Fruit fly (Drosophila melanogaster): ENCODE results near the gene Rpp30.

Rpp30 gene

DNA sequence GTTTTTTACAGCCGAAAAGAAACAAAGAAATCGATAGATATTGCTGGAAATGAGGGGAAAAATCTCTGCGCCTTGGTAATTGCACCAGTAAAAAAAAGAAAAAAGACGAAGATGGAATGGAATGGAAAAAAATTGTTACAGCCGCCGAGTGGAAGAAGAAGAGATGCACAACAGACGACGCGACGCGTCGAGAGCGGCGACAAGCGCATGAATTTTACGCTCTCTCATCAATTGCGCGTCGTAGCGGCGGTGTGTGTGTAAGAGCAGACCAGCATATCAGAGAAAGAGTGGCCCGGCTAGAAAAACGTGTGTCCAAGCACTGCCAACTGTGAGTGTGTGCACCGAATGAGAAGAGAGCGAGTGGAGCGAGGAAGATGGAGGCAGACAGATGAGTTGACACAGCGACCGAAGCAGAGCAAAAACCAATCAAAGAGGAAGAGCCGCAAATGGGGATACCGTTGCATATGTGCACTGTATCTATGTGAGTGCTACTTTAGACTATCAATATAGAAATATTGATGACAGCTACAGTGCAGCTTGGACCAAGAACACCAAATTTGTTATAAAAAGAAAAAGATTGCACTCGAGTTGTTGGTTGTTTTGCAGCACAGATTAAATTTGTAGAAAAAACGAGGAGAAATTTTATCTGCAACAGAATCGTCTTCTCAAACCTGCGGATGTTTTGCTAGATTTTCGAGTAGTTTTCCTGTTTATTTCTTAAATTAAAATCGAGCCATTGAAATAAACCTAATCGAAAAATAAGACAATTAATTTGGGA, 2.9 kb downstream of the Rpp30 start:
- peak; percentile 18 for TF ChIP-seq ovo (GFP tag; optimal IDR thresholded peaks at IDR 0.05)
- no peak for TF ChIP-seq kay (GFP tag; ENCODE audit: borderline replicate concordance)
- no peak for TF ChIP-seq CG5204 (GFP tag; optimal IDR thresholded peaks at IDR 0.05)
- peak; percentile 7 for TF ChIP-seq Hr96 (GFP tag; optimal IDR thresholded peaks at IDR 0.05)
- TF ChIP-seq CG7101 (tag; optimal IDR thresholded peaks at IDR 0.05), result peak; percentile 21
- peak; percentile 76 for TF ChIP-seq pad (GFP tag; optimal IDR thresholded peaks at IDR 0.05)
- TF ChIP-seq cic (GFP tag; optimal IDR thresholded peaks at IDR 0.05), result peak; percentile 32
- TF ChIP-seq CG11617 (GFP tag; optimal IDR thresholded peaks at IDR 0.05), result no peak
- peak; percentile 28 for TF ChIP-seq CG12768 (GFP tag; optimal IDR thresholded peaks at IDR 0.05)
- TF ChIP-seq Mnt (GFP tag; optimal IDR thresholded peaks at IDR 0.05), result peak; percentile 32
- TF ChIP-seq Crg-1 (GFP tag; optimal IDR thresholded peaks at IDR 0.05), result peak; percentile 22
- peak; percentile 35 for TF ChIP-seq CG14711 (tag; optimal IDR thresholded peaks at IDR 0.05)
- peak; percentile 11 for TF ChIP-seq CG33017 (tag; optimal IDR thresholded peaks at IDR 0.05)
- TF ChIP-seq toe (GFP tag; optimal IDR thresholded peaks at IDR 0.05), result no peak
- TF ChIP-seq Clk (GFP tag; optimal IDR thresholded peaks at IDR 0.05), result no peak
- no peak for TF ChIP-seq bab1 (GFP tag; optimal IDR thresholded peaks at IDR 0.05)
- TF ChIP-seq cnc (optimal IDR thresholded peaks at IDR 0.05), result no peak
- TF ChIP-seq CG1620 (GFP tag; optimal IDR thresholded peaks at IDR 0.05), result no peak
- TF ChIP-seq tj (GFP tag; optimal IDR thresholded peaks at IDR 0.05), result peak; percentile 25
- TF ChIP-seq CG7045 (GFP tag; optimal IDR thresholded peaks at IDR 0.05), result peak; percentile 60

DNA sequence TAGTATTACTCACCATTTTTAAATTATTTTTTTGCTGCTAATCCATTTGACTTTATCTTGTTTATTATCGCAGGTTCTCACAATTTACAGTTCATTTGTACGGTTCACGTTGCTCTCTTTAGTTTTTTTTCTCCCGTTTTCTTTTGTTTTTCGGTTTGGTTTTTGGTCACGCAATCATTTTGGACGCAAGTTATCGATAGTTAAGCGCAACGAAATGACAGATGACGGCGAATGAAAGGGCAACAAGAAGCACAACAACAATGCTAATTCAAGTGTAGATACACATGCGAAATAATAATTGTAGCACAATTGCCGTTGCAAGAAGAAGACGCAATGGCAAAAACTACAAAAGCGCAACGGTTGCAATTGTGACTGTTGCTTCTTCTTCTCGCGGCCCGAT, 3.6 kb downstream of the Rpp30 start:
- TF ChIP-seq Clk (GFP tag; optimal IDR thresholded peaks at IDR 0.05) (no peak), tj (GFP tag; optimal IDR thresholded peaks at IDR 0.05) (peak; percentile 72)

DNA sequence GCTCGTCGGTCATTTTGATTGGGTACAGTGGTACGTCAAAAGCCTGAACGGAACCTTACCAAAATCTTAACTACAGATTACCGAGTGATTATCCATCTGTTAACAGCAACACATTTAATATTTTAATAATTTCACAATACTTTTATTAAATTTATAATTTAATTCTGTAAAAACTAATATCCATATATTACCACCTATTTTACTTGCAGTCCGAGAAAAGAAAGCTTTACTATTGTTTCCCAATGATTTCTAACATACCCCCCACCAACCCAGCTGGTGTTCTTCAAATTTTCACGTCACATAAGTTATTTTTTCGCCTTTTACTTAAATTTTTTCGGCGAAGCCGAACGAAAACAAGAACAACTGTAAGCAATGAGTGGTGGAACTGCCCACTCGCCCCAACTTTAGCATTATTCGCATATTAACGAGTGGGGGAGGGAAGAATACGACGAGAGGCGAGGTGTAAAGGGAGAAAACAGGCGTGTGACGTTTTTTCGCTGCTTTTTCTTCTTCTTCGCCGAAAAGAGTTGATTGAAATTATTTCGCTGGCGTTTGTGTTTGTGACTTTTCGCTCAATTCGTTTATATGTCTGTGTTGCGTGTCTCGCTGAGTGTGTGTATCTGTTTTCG, 4.2 kb downstream of the Rpp30 start:
- no peak for TF ChIP-seq Crg-1 (GFP tag; optimal IDR thresholded peaks at IDR 0.05)
- TF ChIP-seq Mnt (GFP tag; optimal IDR thresholded peaks at IDR 0.05), result no peak
- peak; percentile 17 for TF ChIP-seq CG7101 (tag; optimal IDR thresholded peaks at IDR 0.05)
- TF ChIP-seq ovo (GFP tag; optimal IDR thresholded peaks at IDR 0.05), result no peak
- no peak for TF ChIP-seq Clk (GFP tag; optimal IDR thresholded peaks at IDR 0.05)
- no peak for TF ChIP-seq CG12768 (GFP tag; optimal IDR thresholded peaks at IDR 0.05)
- peak; percentile 24 for TF ChIP-seq CG14711 (tag; optimal IDR thresholded peaks at IDR 0.05)
- TF ChIP-seq toe (GFP tag; optimal IDR thresholded peaks at IDR 0.05), result no peak
- TF ChIP-seq CG1620 (GFP tag; optimal IDR thresholded peaks at IDR 0.05), result no peak
- TF ChIP-seq kay (GFP tag; ENCODE audit: borderline replicate concordance), result no peak
- TF ChIP-seq tj (GFP tag; optimal IDR thresholded peaks at IDR 0.05), result peak; percentile 67

DNA sequence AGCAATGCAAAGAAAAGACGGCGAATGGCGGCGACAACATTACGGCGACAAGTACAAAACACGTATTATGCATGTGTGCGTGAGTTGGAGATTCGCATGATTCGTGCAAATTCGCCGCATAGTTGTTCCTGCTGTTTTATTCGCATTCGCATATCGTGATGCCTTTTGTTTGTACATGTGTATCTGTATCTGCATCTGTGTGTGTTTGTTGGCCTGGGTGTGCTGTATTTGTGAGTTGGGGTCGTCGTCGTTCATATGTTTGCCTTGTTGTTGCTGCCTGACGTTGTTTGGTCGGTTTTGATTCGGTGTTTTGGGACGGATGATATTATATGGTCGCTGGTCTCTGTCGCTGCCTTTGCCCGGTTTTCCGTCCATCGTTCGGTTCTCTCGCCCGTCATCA, 4.7 kb downstream of the Rpp30 start:
- TF ChIP-seq pad (GFP tag; optimal IDR thresholded peaks at IDR 0.05) (peak; percentile 35), CG7045 (GFP tag; optimal IDR thresholded peaks at IDR 0.05) (no peak)

DNA sequence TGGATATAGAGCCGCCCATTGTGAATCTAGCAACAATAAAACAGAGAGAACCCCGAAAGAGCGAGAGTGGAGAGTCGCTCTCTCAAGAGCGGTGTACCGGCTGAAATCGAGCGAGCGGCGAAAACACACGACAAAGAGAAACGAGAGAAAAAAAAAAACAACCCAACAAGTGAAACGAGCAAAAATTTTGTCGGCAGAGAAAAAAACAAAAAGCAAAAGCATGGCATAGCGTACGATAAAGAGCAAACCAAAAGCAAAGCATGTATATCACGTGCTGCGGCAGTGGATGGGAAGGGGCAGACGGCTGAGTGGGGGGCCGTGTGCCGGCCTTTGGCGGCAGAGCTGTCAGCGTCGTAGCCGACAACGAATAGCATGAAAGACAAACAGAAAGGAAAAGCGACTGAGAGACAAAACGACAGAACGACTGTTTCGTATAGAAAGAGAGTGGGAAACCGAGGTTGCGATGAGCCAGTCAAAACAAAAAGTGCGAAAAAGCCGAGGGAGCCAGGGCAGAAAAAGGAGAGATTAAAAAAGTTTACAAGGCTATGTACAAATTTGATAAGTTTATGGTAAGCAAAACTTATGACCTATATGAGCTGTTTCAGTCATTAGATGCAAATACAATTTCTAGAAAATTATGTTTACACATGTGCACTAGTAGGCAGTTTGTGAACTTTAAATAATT, 5.4 kb downstream of the Rpp30 start:
- TF ChIP-seq Crg-1 (GFP tag; optimal IDR thresholded peaks at IDR 0.05), result peak; percentile 2
- TF ChIP-seq CG5204 (GFP tag; optimal IDR thresholded peaks at IDR 0.05), result no peak
- TF ChIP-seq pad (GFP tag; optimal IDR thresholded peaks at IDR 0.05), result no peak
- no peak for TF ChIP-seq bab1 (GFP tag; optimal IDR thresholded peaks at IDR 0.05)
- TF ChIP-seq Clk (GFP tag; optimal IDR thresholded peaks at IDR 0.05), result no peak
- TF ChIP-seq cnc (optimal IDR thresholded peaks at IDR 0.05), result no peak
- TF ChIP-seq CG12768 (GFP tag; optimal IDR thresholded peaks at IDR 0.05), result peak; percentile 21
- TF ChIP-seq kay (GFP tag; ENCODE audit: borderline replicate concordance), result no peak
- TF ChIP-seq Hr96 (GFP tag; optimal IDR thresholded peaks at IDR 0.05), result no peak
- no peak for TF ChIP-seq ovo (GFP tag; optimal IDR thresholded peaks at IDR 0.05)
- TF ChIP-seq toe (GFP tag; optimal IDR thresholded peaks at IDR 0.05), result no peak
- peak; percentile 61 for TF ChIP-seq CG11617 (GFP tag; optimal IDR thresholded peaks at IDR 0.05)
- TF ChIP-seq CG33017 (tag; optimal IDR thresholded peaks at IDR 0.05), result no peak
- TF ChIP-seq CG1620 (GFP tag; optimal IDR thresholded peaks at IDR 0.05), result no peak
- no peak for TF ChIP-seq CG7101 (tag; optimal IDR thresholded peaks at IDR 0.05)
- TF ChIP-seq Mnt (GFP tag; optimal IDR thresholded peaks at IDR 0.05), result peak; percentile 78
- TF ChIP-seq tj (GFP tag; optimal IDR thresholded peaks at IDR 0.05), result peak; percentile 68
- peak; percentile 4 for TF ChIP-seq CG7045 (GFP tag; optimal IDR thresholded peaks at IDR 0.05)
- TF ChIP-seq CG14711 (tag; optimal IDR thresholded peaks at IDR 0.05), result no peak
- TF ChIP-seq cic (GFP tag; optimal IDR thresholded peaks at IDR 0.05), result peak; percentile 49

DNA sequence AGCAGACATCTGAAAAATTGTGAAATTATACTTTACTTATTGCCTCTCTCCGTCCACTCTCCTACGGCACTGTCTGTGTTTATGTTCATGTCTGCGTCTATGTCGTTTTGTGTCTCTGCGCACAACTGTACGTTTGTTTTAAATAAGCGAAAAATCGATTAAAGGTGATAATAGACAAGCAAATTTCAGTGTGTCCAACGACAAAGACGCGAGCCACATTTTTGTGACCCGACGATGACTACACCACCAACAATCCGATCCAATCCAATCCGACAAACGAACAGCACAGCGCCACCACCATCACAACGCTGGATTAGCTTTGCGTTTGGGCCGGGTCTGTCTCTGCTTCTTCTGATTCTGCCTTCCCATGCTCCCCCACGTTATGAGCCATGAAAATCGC, 7.6 kb downstream of the Rpp30 start:
- TF ChIP-seq Crg-1 (GFP tag; optimal IDR thresholded peaks at IDR 0.05), result no peak
- TF ChIP-seq Clk (GFP tag; optimal IDR thresholded peaks at IDR 0.05), result no peak
- no peak for TF ChIP-seq cic (GFP tag; optimal IDR thresholded peaks at IDR 0.05)
